Fruit fly (Drosophila melanogaster) S2 (cell line): ENCODE results near the gene dl.

Source experiments
- CG8478 ChIP-seq: fragments of >200 bp; optimal IDR thresholded peaks from 2 replicates; lab custom pipeline; 2018
- CTCF ChIP-seq, 2 experiments: fragments of >200 bp; optimal IDR thresholded peaks; 2 replicates each; lab custom pipeline; 2018

- no peak for TF ChIP-seq CTCF (optimal IDR thresholded peaks at IDR 0.05; lab: Kevin White, UChicago)
- TF ChIP-seq CG8478 = no peak
Observed at dm6 chr2L:17425005-17425404, 25.2 kb downstream of the dl start.
